Worm (Caenorhabditis elegans) whole organism, L4/young adult: ENCODE measurements around the gene T22F3.10.

Source experiments
- dao-5 ChIP-seq: sonication (generic microtip); optimal IDR thresholded peaks from 2 replicates; lab custom pipeline; 2016; ENCODE audit warnings: missing genotype, missing genetic modification characterization, moderate library complexity, missing compliant biosample characterization
- him-1 ChIP-seq: sonication (generic microtip); optimal IDR thresholded peaks from 2 replicates; lab custom pipeline; 2016; ENCODE audit warnings: missing genotype, missing genetic modification reagents, missing genetic modification characterization, missing compliant biosample characterization

DNA sequence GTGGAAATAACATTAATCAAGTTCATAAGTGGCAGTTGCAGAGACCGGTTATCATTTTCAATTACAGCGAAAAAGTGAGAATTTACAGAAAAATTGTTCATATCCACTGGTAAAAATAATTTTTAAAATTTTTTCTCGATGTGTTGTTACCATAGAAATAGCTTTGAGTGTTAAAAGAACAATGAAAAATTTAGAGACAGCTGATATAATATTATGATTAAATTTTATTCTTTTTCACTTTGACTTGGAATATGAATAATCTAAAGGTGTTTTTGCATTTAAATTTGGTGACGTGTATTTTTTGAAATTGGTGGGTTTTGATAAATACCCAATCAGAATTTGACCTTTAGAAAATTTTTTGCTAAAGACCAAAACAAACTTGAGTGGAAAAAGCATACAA, 20.0 kb upstream of the T22F3.10 start, which contains the start of gene F59B1.6:
- no peak for TF ChIP-seq him-1 (tag; lab: Kevin White, UChicago)
- TF ChIP-seq dao-5 (tag; lab: Kevin White, UChicago): no peak
